Worm (Caenorhabditis elegans): ENCODE results near the gene apm-3.

- no peak for TF ChIP-seq klf-2 (GFP tag; conservative IDR thresholded peaks at IDR 0.05)
- no peak for TF ChIP-seq ref-1 (GFP tag; conservative IDR thresholded peaks at IDR 0.05)
- TF ChIP-seq cog-1 (tag; optimal IDR thresholded peaks at IDR 0.05) = no peak
Measured at ce11 chrX:938269-938883, 16.4 kb upstream of the apm-3 start, which contains the start of gene F53H8.3.

Data from whole organism, midembryonic.